Worm (Caenorhabditis elegans) whole organism, L4 larva: ENCODE data around the gene srw-35.

Experiments used
- F49E8.2 ChIP-seq: sonication (generic microtip); optimal IDR thresholded peaks from 2 replicates; lab custom pipeline; 2016; ENCODE audit warnings: missing compliant biosample characterization, mild to moderate bottlenecking, missing genetic modification characterization, borderline replicate concordance
- Y48G9A.11 ChIP-seq: fragments of 200-800 bp; sonication (Bioruptor generic); IDR thresholded peaks from 2 replicates; pipeline ENCODE4 v1.3.6; 2022; ENCODE audit warnings: missing genetic modification reagents, missing genetic modification characterization, missing compliant biosample characterization
- madf-5 ChIP-seq, 2 experiments: fragments of 200-800 bp; sonication (Bioruptor generic); IDR thresholded peaks; 2 replicates each; pipeline ENCODE4 v1.3.6; 2022; ENCODE audit warnings: missing compliant biosample characterization in 2 of 2, missing genetic modification characterization in 2 of 2
- mes-2 ChIP-seq: sonication (generic microtip); optimal IDR thresholded peaks from 2 replicates; lab custom pipeline; 2016; ENCODE audit warnings: missing genotype, mild to moderate bottlenecking, missing genetic modification characterization, missing compliant biosample characterization; ENCODE audit not compliant: poor library complexity, severe bottlenecking

DNA sequence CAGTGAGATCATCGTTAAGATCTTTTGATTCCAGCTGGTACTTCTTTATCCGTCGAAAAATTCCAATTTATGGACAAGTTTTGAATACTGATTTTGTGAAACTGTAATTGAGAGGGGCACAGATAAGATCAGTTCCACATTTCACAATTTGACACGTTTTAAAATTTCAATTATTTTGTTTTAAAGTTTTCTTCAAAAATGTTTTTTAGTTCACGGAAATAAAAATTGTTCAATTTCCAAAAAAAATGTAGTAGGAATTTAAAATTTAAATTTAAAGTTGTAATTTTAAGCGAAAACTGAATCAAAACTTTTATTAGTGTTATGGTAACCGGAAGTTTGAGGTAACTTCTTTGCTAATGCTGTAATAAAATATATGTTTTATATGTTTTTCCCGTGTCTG lies 45.3 kb downstream of the srw-35 start, which contains the start of gene F36D3.4:
- TF ChIP-seq mes-2 (no peak), F49E8.2 (no peak), madf-5 (GFP tag; IDR thresholded peaks at IDR 0.05; lab: Robert Waterston, UW) (no peak), Y48G9A.11 (GFP tag; lab: Robert Waterston, UW) (no peak)
